Worm (Caenorhabditis elegans) whole organism, early embryonic: ENCODE measurements around the gene aqp-3.

Experiments used
- aly-1 ChIP-seq: sonication (generic microtip); optimal IDR thresholded peaks from 2 replicates; lab custom pipeline; 2016; ENCODE audit warnings: missing genetic modification characterization, missing compliant biosample characterization
- ama-1 ChIP-seq: fragments of 150-350 bp; optimal IDR thresholded peaks from 2 replicates; lab custom pipeline; 2014
- ceh-13 ChIP-seq: fragments of 200-800 bp; sonication (Bioruptor generic); optimal IDR thresholded peaks from 2 replicates; lab custom pipeline; 2018; ENCODE audit warnings: mild to moderate bottlenecking, missing genetic modification characterization, missing compliant biosample characterization
- hmbx-1 ChIP-seq: sonication (generic microtip); optimal IDR thresholded peaks from 2 replicates; lab custom pipeline; 2016; ENCODE audit warnings: mild to moderate bottlenecking, missing genetic modification characterization, missing compliant biosample characterization
- hmg-4 ChIP-seq: fragments of 200-800 bp; sonication (Bioruptor generic); optimal IDR thresholded peaks from 2 replicates; lab custom pipeline; 2018; ENCODE audit warnings: mild to moderate bottlenecking, missing genetic modification characterization, missing compliant biosample characterization
- scrt-1 ChIP-seq: fragments of 200-800 bp; sonication (Bioruptor generic); IDR thresholded peaks from 2 replicates; pipeline ENCODE4 v1.3.6; 2022; ENCODE audit warnings: missing genetic modification characterization, missing compliant biosample characterization
- sea-1 ChIP-seq: fragments of 200-800 bp; sonication (Bioruptor generic); conservative IDR thresholded peaks from 2 replicates; pipeline ENCODE4 v1.3.6; 2022; ENCODE audit warnings: missing genetic modification characterization, missing compliant biosample characterization
- tbx-11 ChIP-seq: fragments of 200-800 bp; sonication (Bioruptor generic); IDR thresholded peaks from 2 replicates; pipeline ENCODE4 v1.3.6; 2022; ENCODE audit warnings: missing genetic modification characterization, missing compliant biosample characterization
- tbx-37 ChIP-seq: fragments of 200-800 bp; sonication (Bioruptor generic); conservative IDR thresholded peaks from 2 replicates; pipeline ENCODE4 v1.3.6; 2022; ENCODE audit warnings: missing genetic modification reagents, missing genetic modification characterization, missing compliant biosample characterization
- tra-4 ChIP-seq: sonication (generic microtip); optimal IDR thresholded peaks from 2 replicates; lab custom pipeline; 2017; ENCODE audit warnings: missing genetic modification characterization, missing compliant biosample characterization

- TF ChIP-seq tbx-37 (GFP tag; lab: Robert Waterston, UW) (no peak), ama-1 (lab: Kevin White, UChicago) (no peak), hmg-4 (GFP tag; lab: Kevin White, UChicago) (no peak), hmbx-1 (tag; lab: Kevin White, UChicago) (no peak), ceh-13 (no peak), scrt-1 (GFP tag; lab: Robert Waterston, UW) (no peak), sea-1 (no peak), aly-1 (no peak), tbx-11 (GFP tag; lab: Robert Waterston, UW) (no peak), tra-4 (tag; lab: Kevin White, UChicago) (no peak)
Observed at ce11 chrIV:10957583-10958229, 8.6 kb downstream of the aqp-3 start, which contains the start of gene Y69E1A.5.
